Fruit fly (Drosophila melanogaster) whole organism, embryonic: ENCODE results near the gene nAChRbeta1.

Experiments used
- ATbp ChIP-seq: fragments of 200-800 bp; sonication (Bioruptor generic); optimal IDR thresholded peaks from 2 replicates; lab custom pipeline; 2017; ENCODE audit warnings: missing biosample characterization, mild to moderate bottlenecking, missing genetic modification characterization, missing genetic modification reagents
- BtbVII ChIP-seq: fragments of 200-800 bp; sonication (Bioruptor generic); optimal IDR thresholded peaks from 3 replicates; lab custom pipeline; 2017; ENCODE audit warnings: missing biosample characterization, mild to moderate bottlenecking, missing genetic modification characterization
- CG10959 ChIP-seq: fragments of 200-800 bp; sonication (Bioruptor generic); IDR thresholded peaks from 2 replicates; pipeline ENCODE4 v1.3.6; 2022; ENCODE audit warnings: missing biosample characterization, missing genetic modification characterization
- CG13296 ChIP-seq: fragments of 200-800 bp; sonication (Bioruptor generic); optimal IDR thresholded peaks from 3 replicates; lab custom pipeline; 2018; ENCODE audit warnings: missing biosample characterization, mild to moderate bottlenecking, missing genetic modification characterization
- CG15479 ChIP-seq: fragments of 200-800 bp; sonication (Bioruptor generic); optimal IDR thresholded peaks from 3 replicates; lab custom pipeline; 2019; ENCODE audit warnings: missing biosample characterization, mild to moderate bottlenecking, missing genetic modification characterization, moderate library complexity
- CG18011 ChIP-seq: fragments of 200-800 bp; sonication (Bioruptor generic); optimal IDR thresholded peaks from 2 replicates; lab custom pipeline; 2017; ENCODE audit warnings: missing biosample characterization, missing genetic modification characterization, mild to moderate bottlenecking, moderate library complexity, missing genotype
- CG3065 ChIP-seq: fragments of 200-800 bp; sonication (Bioruptor generic); optimal IDR thresholded peaks from 2 replicates; lab custom pipeline; 2016; ENCODE audit warnings: missing biosample characterization, missing genetic modification characterization
- CG31441 ChIP-seq: fragments of 200-800 bp; sonication (Bioruptor generic); IDR thresholded peaks from 2 replicates; pipeline ENCODE4 v1.3.6; 2022; ENCODE audit warnings: missing biosample characterization, missing genetic modification characterization
- CG33557 ChIP-seq: fragments of 200-800 bp; sonication (Bioruptor generic); optimal IDR thresholded peaks from 2 replicates; lab custom pipeline; 2019; ENCODE audit warnings: missing biosample characterization, mild to moderate bottlenecking, missing genetic modification characterization, moderate library complexity
- CG6254 ChIP-seq: fragments of 200-800 bp; sonication (Bioruptor generic); optimal IDR thresholded peaks from 3 replicates; lab custom pipeline; 2017; ENCODE audit warnings: mild to moderate bottlenecking, missing biosample characterization, missing genetic modification reagents, missing genetic modification characterization
- CG6683 ChIP-seq: fragments of 200-800 bp; sonication (Bioruptor generic); optimal IDR thresholded peaks from 2 replicates; lab custom pipeline; 2017; ENCODE audit warnings: missing biosample characterization, mild to moderate bottlenecking, missing genetic modification characterization, missing genetic modification reagents
- CG7928 ChIP-seq: fragments of 200-800 bp; sonication (Bioruptor generic); optimal IDR thresholded peaks from 2 replicates; lab custom pipeline; 2017; ENCODE audit warnings: missing biosample characterization, mild to moderate bottlenecking, missing genetic modification characterization
- CG7963 ChIP-seq: fragments of 200-800 bp; sonication (Bioruptor generic); IDR thresholded peaks from 3 replicates; pipeline ENCODE4 v1.3.6; 2022; ENCODE audit warnings: missing biosample characterization, missing genetic modification characterization; ENCODE audit not compliant: partially characterized antibody
- CG8388 ChIP-seq: fragments of 200-800 bp; sonication (Bioruptor generic); optimal IDR thresholded peaks from 2 replicates; lab custom pipeline; 2019; ENCODE audit warnings: missing biosample characterization, mild to moderate bottlenecking, missing genetic modification characterization, moderate library complexity
- CG8924 ChIP-seq: fragments of 200-800 bp; optimal IDR thresholded peaks from 3 replicates; lab custom pipeline; 2019; ENCODE audit warnings: missing biosample characterization, mild to moderate bottlenecking, missing genetic modification characterization, moderate library complexity
- Eip74EF ChIP-seq, 2 experiments: fragments of 200-800 bp in 1 of 2; fragments of >200 bp in 1 of 2; sonication (Bioruptor generic) in 1 of 2; optimal IDR thresholded peaks; 2 replicates each; lab custom pipeline; 2017 to 2019; ENCODE audit warnings: missing biosample characterization in 2 of 2, missing genetic modification characterization in 2 of 2, mild to moderate bottlenecking in 1 of 2, moderate library complexity in 1 of 2
- H15 ChIP-seq: fragments of 200-800 bp; sonication (Bioruptor generic); IDR thresholded peaks from 3 replicates; pipeline ENCODE4 v1.3.6; 2022; ENCODE audit warnings: missing biosample characterization, missing genetic modification characterization
- MBD-R2 ChIP-seq: fragments of 200-800 bp; sonication (Bioruptor generic); IDR thresholded peaks from 2 replicates; pipeline ENCODE4 v1.3.6; 2022; ENCODE audit warnings: missing biosample characterization, missing genetic modification characterization
- Mes4 ChIP-seq: fragments of 200-800 bp; sonication (Bioruptor generic); optimal IDR thresholded peaks from 2 replicates; lab custom pipeline; 2016; ENCODE audit warnings: missing biosample characterization, missing genetic modification characterization
- Oaz ChIP-seq: fragments of 200-800 bp; sonication (Bioruptor generic); IDR thresholded peaks from 2 replicates; pipeline ENCODE4 v1.3.6; 2022; ENCODE audit warnings: missing biosample characterization, missing genetic modification characterization
- Ravus ChIP-seq: fragments of 200-800 bp; sonication (Bioruptor generic); IDR thresholded peaks from 2 replicates; pipeline ENCODE4 v1.3.6; 2022; ENCODE audit warnings: missing biosample characterization, missing genetic modification characterization
- Rx ChIP-seq: fragments of 200-800 bp; sonication (Bioruptor generic); IDR thresholded peaks from 2 replicates; pipeline ENCODE4 v1.3.6; 2022; ENCODE audit warnings: missing biosample characterization, missing genetic modification characterization
- Spps ChIP-seq: fragments of 200-800 bp; sonication (Bioruptor generic); optimal IDR thresholded peaks from 2 replicates; lab custom pipeline; 2018; ENCODE audit warnings: missing biosample characterization, mild to moderate bottlenecking, missing genetic modification characterization
- Stat92E ChIP-seq, 3 experiments: fragments of >200 bp in 2 of 3; fragments of 200-800 bp in 1 of 3; sonication (Bioruptor generic) in 1 of 3; optimal IDR thresholded peaks; 2 replicates each; lab custom pipeline; 2017 to 2019; ENCODE audit warnings: missing biosample characterization in 3 of 3, missing genetic modification characterization in 3 of 3, mild to moderate bottlenecking in 1 of 3, moderate library complexity in 1 of 3
- al ChIP-seq: fragments of 200-800 bp; sonication (Bioruptor generic); IDR thresholded peaks from 2 replicates; pipeline ENCODE4 v1.3.6; 2022; ENCODE audit warnings: missing biosample characterization, missing genetic modification characterization
- ara ChIP-seq: fragments of 200-800 bp; sonication (Bioruptor generic); IDR thresholded peaks from 2 replicates; pipeline ENCODE4 v1.3.6; 2022; ENCODE audit warnings: missing biosample characterization, missing genetic modification characterization
- bigmax ChIP-seq: fragments of 200-800 bp; sonication (Bioruptor generic); optimal IDR thresholded peaks from 2 replicates; lab custom pipeline; 2018; ENCODE audit warnings: missing biosample characterization, mild to moderate bottlenecking, missing genetic modification characterization
- caup ChIP-seq: fragments of 200-800 bp; sonication (Bioruptor generic); optimal IDR thresholded peaks from 3 replicates; lab custom pipeline; 2017; ENCODE audit warnings: missing biosample characterization, mild to moderate bottlenecking, missing genetic modification characterization, moderate library complexity; ENCODE audit not compliant: severe bottlenecking
- chm ChIP-seq: fragments of 200-800 bp; sonication (Bioruptor generic); IDR thresholded peaks from 2 replicates; pipeline ENCODE4 v1.3.6; 2022; ENCODE audit warnings: missing biosample characterization, missing genetic modification characterization
- chn ChIP-seq: fragments of 200-800 bp; sonication (Bioruptor generic); optimal IDR thresholded peaks from 2 replicates; lab custom pipeline; 2016; ENCODE audit warnings: missing biosample characterization, missing genetic modification characterization
- crp ChIP-seq, 2 experiments: fragments of 200-800 bp; sonication (Bioruptor generic); optimal IDR thresholded peaks; 2 replicates in 1 of 2; 3 replicates in 1 of 2; lab custom pipeline; 2017; ENCODE audit warnings: missing biosample characterization in 2 of 2, missing genetic modification characterization in 2 of 2, mild to moderate bottlenecking in 1 of 2, moderate library complexity in 1 of 2
- dimm ChIP-seq: fragments of 200-800 bp; sonication (Bioruptor generic); IDR thresholded peaks from 2 replicates; pipeline ENCODE4 v1.3.6; 2022; ENCODE audit warnings: missing biosample characterization, missing genetic modification characterization
- emc ChIP-seq: fragments of 200-800 bp; sonication (Bioruptor generic); optimal IDR thresholded peaks from 2 replicates; lab custom pipeline; 2016; ENCODE audit warnings: missing biosample characterization, missing genetic modification characterization
- eyg ChIP-seq: fragments of 200-800 bp; sonication (Bioruptor generic); optimal IDR thresholded peaks from 3 replicates; lab custom pipeline; 2016; ENCODE audit warnings: missing biosample characterization, missing genetic modification characterization
- gem ChIP-seq: fragments of 200-800 bp; sonication (Bioruptor generic); optimal IDR thresholded peaks from 2 replicates; lab custom pipeline; 2019; ENCODE audit warnings: missing biosample characterization, mild to moderate bottlenecking, missing genetic modification characterization, moderate library complexity
- hbn ChIP-seq: fragments of 200-800 bp; sonication (Bioruptor generic); IDR thresholded peaks from 2 replicates; pipeline ENCODE4 v1.3.6; 2022; ENCODE audit warnings: missing biosample characterization, missing genetic modification characterization; ENCODE audit not compliant: partially characterized antibody
- inv ChIP-seq: fragments of 200-800 bp; sonication (Bioruptor generic); IDR thresholded peaks from 2 replicates; pipeline ENCODE4 v1.3.6; 2022; ENCODE audit warnings: missing biosample characterization, missing genetic modification characterization; ENCODE audit not compliant: partially characterized antibody
- jumu ChIP-seq: fragments of 200-800 bp; sonication (Bioruptor generic); optimal IDR thresholded peaks from 3 replicates; lab custom pipeline; 2016; ENCODE audit warnings: missing biosample characterization, missing genetic modification characterization
- mirr ChIP-seq: fragments of 200-800 bp; sonication (Bioruptor generic); optimal IDR thresholded peaks from 3 replicates; lab custom pipeline; 2018; ENCODE audit warnings: missing biosample characterization, mild to moderate bottlenecking, missing genetic modification characterization
- p53 ChIP-seq: fragments of 200-800 bp; sonication (Bioruptor generic); optimal IDR thresholded peaks from 2 replicates; lab custom pipeline; 2016; ENCODE audit warnings: missing biosample characterization, missing genetic modification characterization
- pho ChIP-seq: fragments of 200-800 bp; sonication (Bioruptor generic); optimal IDR thresholded peaks from 2 replicates; lab custom pipeline; 2016; ENCODE audit warnings: missing biosample characterization, missing genetic modification characterization
- psq ChIP-seq: fragments of 200-800 bp; sonication (Bioruptor generic); optimal IDR thresholded peaks from 2 replicates; lab custom pipeline; 2017; ENCODE audit warnings: missing biosample characterization, missing genetic modification characterization
- ranshi ChIP-seq: fragments of 200-800 bp; sonication (Bioruptor generic); IDR thresholded peaks from 2 replicates; pipeline ENCODE4 v1.3.6; 2022; ENCODE audit warnings: missing biosample characterization, missing genetic modification characterization
- rib ChIP-seq: fragments of 200-800 bp; sonication (Bioruptor generic); IDR thresholded peaks from 2 replicates; pipeline ENCODE4 v1.3.6; 2022; ENCODE audit warnings: missing biosample characterization, missing genetic modification characterization
- row ChIP-seq: fragments of 200-800 bp; sonication (Bioruptor generic); IDR thresholded peaks from 3 replicates; pipeline ENCODE4 v1.3.6; 2022; ENCODE audit warnings: missing biosample characterization, missing genetic modification characterization
- scrt ChIP-seq: fragments of 200-800 bp; sonication (Bioruptor generic); optimal IDR thresholded peaks from 2 replicates; lab custom pipeline; 2018; ENCODE audit warnings: missing biosample characterization, mild to moderate bottlenecking, missing genetic modification characterization, moderate library complexity
- wdn ChIP-seq: fragments of 200-800 bp; sonication (Bioruptor generic); IDR thresholded peaks from 2 replicates; pipeline ENCODE4 v1.3.6; 2022; ENCODE audit warnings: missing biosample characterization, missing genetic modification characterization
- wek ChIP-seq: fragments of 200-800 bp; sonication (Bioruptor generic); optimal IDR thresholded peaks from 3 replicates; lab custom pipeline; 2018; ENCODE audit warnings: missing biosample characterization, mild to moderate bottlenecking, missing genetic modification characterization, moderate library complexity
- yki ChIP-seq: fragments of >200 bp; optimal IDR thresholded peaks from 3 replicates; lab custom pipeline; 2018
- z ChIP-seq: fragments of 200-800 bp; sonication (Bioruptor generic); IDR thresholded peaks from 3 replicates; pipeline ENCODE4 v1.3.6; 2022; ENCODE audit warnings: missing biosample characterization, missing genetic modification characterization
- zfh2 ChIP-seq: fragments of 200-800 bp; sonication (Bioruptor generic); optimal IDR thresholded peaks from 2 replicates; lab custom pipeline; 2016; ENCODE audit warnings: missing biosample characterization, missing genetic modification characterization

nAChRbeta1 gene

dm6 chr3L:4412974-4413373, 16.2 kb upstream of the nAChRbeta1 start (continued):
- TF ChIP-seq chn (no peak), mirr (GFP tag; lab: Kevin White, UChicago) (peak; percentile 62), crp (GFP tag; optimal IDR thresholded peaks at IDR 0.05; lab: Kevin White, UChicago) (no peak), ara (GFP tag; lab: Robert Waterston, UW) (no peak), p53 (no peak), Mes4 (GFP tag; lab: Kevin White, UChicago) (no peak), CG10959 (GFP tag; lab: Robert Waterston, UW) (no peak), hbn (GFP tag; lab: Robert Waterston, UW) (no peak), jumu (no peak), pho (GFP tag; lab: Kevin White, UChicago) (peak; percentile 55), Eip74EF (GFP tag; optimal IDR thresholded peaks at IDR 0.05; lab: Kevin White, UChicago) (peak in 1 of 2 experiments; percentile 5), Rx (GFP tag; lab: Robert Waterston, UW) (peak; percentile 49; the same call in 1 of the 2 replicates), caup (GFP tag; lab: Kevin White, UChicago) (peak; percentile 37), scrt (no peak), CG7963 (GFP tag; lab: Robert Waterston, UW) (no peak), bigmax (GFP tag; lab: Kevin White, UChicago) (no peak), gem (tag; lab: Kevin White, UChicago) (peak; percentile 60), row (peak; percentile 79), emc (GFP tag; lab: Kevin White, UChicago) (peak; percentile 17), yki (lab: Kevin White, UChicago) (no peak), inv (no peak), Spps (tag; lab: Kevin White, UChicago) (no peak), dimm (no peak), eyg (GFP tag; lab: Kevin White, UChicago) (no peak), Stat92E (GFP tag; optimal IDR thresholded peaks at IDR 0.05; lab: Kevin White, UChicago) (no peak), BtbVII (GFP tag; lab: Kevin White, UChicago) (no peak), Oaz (peak; percentile 40; the same call in 1 of the 2 replicates), wdn (GFP tag; lab: Robert Waterston, UW) (peak; percentile 59), Ravus (GFP tag; lab: Robert Waterston, UW) (peak; percentile 20), H15 (GFP tag; lab: Robert Waterston, UW) (no peak), psq (GFP tag; lab: Kevin White, UChicago) (no peak), CG13296 (GFP tag; lab: Kevin White, UChicago) (no peak), CG8924 (tag; lab: Kevin White, UChicago) (peak; percentile 9), MBD-R2 (peak; percentile 36; the same call in 1 of the 2 replicates), CG7928 (GFP tag; lab: Kevin White, UChicago) (no peak), al (GFP tag; lab: Robert Waterston, UW) (peak; percentile 77), CG33557 (no peak), ranshi (GFP tag; lab: Robert Waterston, UW) (peak; percentile 55; the same call in 1 of the 2 replicates), CG31441 (no peak), CG15479 (GFP tag; lab: Kevin White, UChicago) (no peak), rib (0 out of 2 replicates have a peak, but pooled peaks have one; percentile 11), CG3065 (GFP tag; lab: Kevin White, UChicago) (no peak), ATbp (peak; percentile 18), zfh2 (GFP tag; lab: Kevin White, UChicago) (peak; percentile 10), CG6254 (no peak), CG18011 (GFP tag; lab: Kevin White, UChicago) (no peak), chm (GFP tag; lab: Robert Waterston, UW) (no peak), wek (GFP tag; lab: Kevin White, UChicago) (no peak), z (GFP tag; lab: Robert Waterston, UW) (no peak), CG8388 (GFP tag; lab: Kevin White, UChicago) (peak; percentile 15), CG6683 (GFP tag; lab: Kevin White, UChicago) (no peak)
